Worm (Caenorhabditis elegans) whole organism, L3 larva: ENCODE measurements around the gene R11G11.16.

Experiments
- ama-1 ChIP-seq: fragments of 150-350 bp; optimal IDR thresholded peaks from 2 replicates; lab custom pipeline; 2018
- nfya-1 ChIP-seq: sonication (generic microtip); optimal IDR thresholded peaks from 2 replicates; lab custom pipeline; 2017; ENCODE audit warnings: missing genetic modification characterization, mild to moderate bottlenecking, missing compliant biosample characterization, antibody characterized with exemption, moderate library complexity; ENCODE audit not compliant: insufficient read depth
- nhr-12 ChIP-seq: fragments of 150-350 bp; optimal IDR thresholded peaks from 2 replicates; lab custom pipeline; 2014; ENCODE audit warnings: missing biosample characterization, missing genetic modification characterization
- nhr-76 ChIP-seq: fragments of 150-350 bp; sonication (generic microtip); optimal IDR thresholded peaks from 5 replicates; lab custom pipeline; 2014; ENCODE audit warnings: missing biosample characterization, missing genetic modification characterization
- snpc-4 ChIP-seq: fragments of 150-350 bp; optimal IDR thresholded peaks from 2 replicates; lab custom pipeline; 2014; ENCODE audit warnings: missing biosample characterization, missing genetic modification characterization
- tbx-2 ChIP-seq: sonication (generic microtip); optimal IDR thresholded peaks from 2 replicates; lab custom pipeline; 2016; ENCODE audit warnings: mild to moderate bottlenecking, missing genetic modification characterization, missing compliant biosample characterization

DNA sequence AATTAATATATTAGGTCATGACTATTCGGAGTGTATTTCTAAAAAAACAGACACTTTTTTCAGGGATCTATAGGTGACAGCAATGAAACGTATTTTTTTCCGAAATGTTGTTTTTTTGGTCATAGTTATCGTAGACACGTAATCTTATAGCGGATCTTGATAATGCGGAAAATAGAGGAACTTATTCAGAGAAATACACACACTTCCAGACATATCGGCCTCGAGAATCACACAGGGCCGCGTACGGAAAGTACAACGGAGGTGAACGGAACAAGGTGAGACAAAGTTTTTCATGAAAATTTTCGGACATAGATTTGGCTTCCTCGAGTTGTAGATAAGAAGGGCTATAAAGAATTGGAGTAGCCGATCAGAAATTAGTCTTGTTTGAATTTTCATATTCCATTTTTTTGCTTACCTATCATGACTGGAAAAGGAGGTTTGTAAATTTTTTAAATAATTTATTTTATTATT is 14.1 kb upstream of the R11G11.16 start, which contains the start of gene nhr-155:
- TF ChIP-seq ama-1 (lab: Kevin White, UChicago) = no peak
- no peak for TF ChIP-seq tbx-2 (tag; lab: Kevin White, UChicago)
- TF ChIP-seq nhr-76 (tag; lab: Kevin White, UChicago) = no peak
- no peak for TF ChIP-seq nfya-1 (tag; lab: Kevin White, UChicago)
- TF ChIP-seq snpc-4 = no peak
- TF ChIP-seq nhr-12 (tag; lab: Kevin White, UChicago) = no peak
